Worm (Caenorhabditis elegans): Measurements from ENCODE around the gene Y52D5A.2.

Gene Y52D5A.2

ce11 chrIV:5438705-5439104 lies 25.6 kb downstream of the Y52D5A.2 start, which contains the start of gene mgl-3:
TSS of gene mgl-3 (plus strand) at chrIV:5439005.
- TF ChIP-seq ztf-29 (GFP tag; IDR thresholded peaks at IDR 0.05) (no peak), cog-1 (tag; optimal IDR thresholded peaks at IDR 0.05) (no peak), flt-1 (GFP tag; IDR thresholded peaks at IDR 0.05) (no peak), med-1 (GFP tag; optimal IDR thresholded peaks at IDR 0.05; ENCODE audit: insufficient read depth) (no peak), klf-2 (GFP tag; conservative IDR thresholded peaks at IDR 0.05) (no peak)

ce11 chrIV:5419122-5419521 lies 45.2 kb downstream of the Y52D5A.2 start, which contains the start of gene ehn-3:
TSS of gene ehn-3 (minus strand) at chrIV:5419222.
- TF ChIP-seq cog-1 (tag; optimal IDR thresholded peaks at IDR 0.05) (no peak), klf-2 (GFP tag; conservative IDR thresholded peaks at IDR 0.05) (no peak), ztf-23 (GFP tag; IDR thresholded peaks at IDR 0.05) (no peak), T22C8.4 (GFP tag; IDR thresholded peaks at IDR 0.05) (no peak)

- TF ChIP-seq ref-1 (GFP tag; conservative IDR thresholded peaks at IDR 0.05) (no peak), ztf-23 (GFP tag; IDR thresholded peaks at IDR 0.05) (no peak), cog-1 (tag; optimal IDR thresholded peaks at IDR 0.05) (no peak)
Measured at ce11 chrIV:5415696-5416095, 48.6 kb downstream of the Y52D5A.2 start, which contains the start of gene spp-7. TSS of gene spp-7 (minus strand) at chrIV:5415796.
